1 worm cellular context compared by ENCODE assay signal in the genomic region with DNA sequence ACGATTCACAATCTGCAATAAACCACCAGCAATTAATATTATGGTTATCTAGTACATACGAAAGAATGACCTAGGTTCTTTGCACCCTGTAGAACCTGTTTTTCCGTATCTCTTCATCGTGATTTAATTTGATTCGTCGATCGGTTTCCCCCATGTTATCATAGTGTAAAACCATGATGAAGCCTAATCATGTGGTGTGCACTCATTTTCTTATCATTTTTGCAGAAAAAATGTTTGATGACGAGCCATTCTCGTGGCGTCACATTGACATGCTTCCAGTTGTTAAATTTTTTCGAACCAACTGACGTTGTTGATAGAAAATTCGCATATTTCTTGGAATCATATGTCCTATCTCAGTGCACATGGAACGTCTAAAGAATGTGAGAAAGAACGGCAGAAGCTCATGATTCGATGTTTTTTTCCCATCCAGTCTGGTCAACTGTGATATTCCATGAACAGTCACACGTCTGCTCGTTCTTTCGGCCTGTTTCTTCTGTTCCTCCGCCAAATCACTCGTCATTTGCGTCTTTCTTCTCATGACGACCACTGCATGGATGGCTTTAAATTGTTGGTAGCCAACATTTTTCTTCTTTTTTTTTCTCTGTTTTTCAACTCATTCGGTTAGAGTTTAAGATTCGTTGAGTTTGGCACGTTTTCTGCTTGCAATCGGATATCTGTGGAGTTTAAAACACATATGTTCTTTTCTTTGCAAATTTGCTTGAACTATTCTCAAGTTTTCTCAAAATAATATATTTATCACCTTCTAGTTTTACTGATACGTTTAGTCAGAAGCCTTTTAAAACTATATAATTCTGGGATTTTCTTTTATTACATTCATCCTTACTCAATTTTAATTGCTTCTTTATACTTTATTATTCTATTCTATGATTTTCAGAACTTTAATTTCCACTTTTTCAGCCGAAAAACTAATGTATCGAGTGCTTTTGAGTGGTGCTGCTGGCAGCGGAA.
TF ChIP-seq lines count a peak whose summit lies in the region.

A gene (plus strand): TSS at position 919 of the 969 bp plus-strand sequence.

TF ChIP-seq in whole organism, L1 larva, 84 proteins besides CTCF, POLR2A, EP300 and RAD21 (continued from another document):
- TF ChIP-seq zag-1 (tag; optimal IDR thresholded peaks at IDR 0.05; lab: Kevin White, UChicago), result no peak
- no peak for TF ChIP-seq ztf-4 (tag; optimal IDR thresholded peaks at IDR 0.05; lab: Kevin White, UChicago)
- TF ChIP-seq mdl-1 (tag; optimal IDR thresholded peaks at IDR 0.05; lab: Kevin White, UChicago), result peak in 1 of 2 experiments; percentile 64
- peak; percentile 72 for TF ChIP-seq grh-1 (GFP tag; IDR thresholded peaks at IDR 0.05; lab: Robert Waterston, UW)
